Worm (Caenorhabditis elegans) whole organism, early embryonic: Measurements from ENCODE around the gene ZK1307.2.

ENCODE experiments used
- ama-1 ChIP-seq: fragments of 150-350 bp; optimal IDR thresholded peaks from 2 replicates; lab custom pipeline; 2014
- ceh-36 ChIP-seq: sonication (generic microtip); optimal IDR thresholded peaks from 2 replicates; lab custom pipeline; 2016; ENCODE audit warnings: missing genetic modification characterization, inconsistent platforms, missing compliant biosample characterization
- flt-1 ChIP-seq: fragments of 200-800 bp; sonication (Bioruptor generic); IDR thresholded peaks from 2 replicates; pipeline ENCODE4 v1.3.6; 2022; ENCODE audit warnings: missing genetic modification characterization, missing compliant biosample characterization
- pes-1 ChIP-seq: fragments of 200-800 bp; sonication (Bioruptor generic); IDR thresholded peaks from 2 replicates; pipeline ENCODE4 v1.3.6; 2022; ENCODE audit warnings: missing genetic modification reagents, missing genetic modification characterization, missing compliant biosample characterization
- sea-1 ChIP-seq: fragments of 200-800 bp; sonication (Bioruptor generic); conservative IDR thresholded peaks from 2 replicates; pipeline ENCODE4 v1.3.6; 2022; ENCODE audit warnings: missing genetic modification characterization, missing compliant biosample characterization
- tbx-11 ChIP-seq: fragments of 200-800 bp; sonication (Bioruptor generic); IDR thresholded peaks from 2 replicates; pipeline ENCODE4 v1.3.6; 2022; ENCODE audit warnings: missing genetic modification characterization, missing compliant biosample characterization
- tbx-37 ChIP-seq: fragments of 200-800 bp; sonication (Bioruptor generic); conservative IDR thresholded peaks from 2 replicates; pipeline ENCODE4 v1.3.6; 2022; ENCODE audit warnings: missing genetic modification reagents, missing genetic modification characterization, missing compliant biosample characterization
- tra-4 ChIP-seq: sonication (generic microtip); optimal IDR thresholded peaks from 2 replicates; lab custom pipeline; 2017; ENCODE audit warnings: missing genetic modification characterization, missing compliant biosample characterization

DNA sequence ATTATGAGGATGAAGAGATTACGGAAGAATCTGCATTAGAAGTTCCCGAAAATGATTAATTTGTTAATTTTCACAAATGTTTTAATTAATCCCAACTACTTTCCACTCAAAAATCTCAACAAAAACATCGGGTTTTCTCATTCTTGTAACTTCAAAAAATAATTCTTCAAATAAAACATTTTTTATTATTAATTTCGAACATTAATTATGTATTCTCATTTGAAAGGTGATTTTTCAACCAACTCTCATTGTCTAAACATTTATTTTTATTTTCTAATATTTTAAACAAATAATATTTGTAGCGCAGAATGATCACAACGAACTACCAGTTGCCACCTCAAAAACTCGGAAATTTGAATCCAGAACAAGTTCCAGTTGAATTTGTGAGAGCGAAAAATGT lies 17.6 kb upstream of the ZK1307.2 start, which contains the start of gene ZK1320.7:
- TF ChIP-seq flt-1 (GFP tag; lab: Robert Waterston, UW), result no peak
- no peak for TF ChIP-seq tbx-11
- TF ChIP-seq ceh-36 (tag; lab: Kevin White, UChicago), result no peak
- no peak for TF ChIP-seq tra-4 (tag; lab: Kevin White, UChicago)
- no peak for TF ChIP-seq ama-1
- TF ChIP-seq tbx-37, result no peak
- TF ChIP-seq pes-1 (GFP tag; lab: Robert Waterston, UW), result no peak
- TF ChIP-seq sea-1 (GFP tag; lab: Robert Waterston, UW), result no peak
